Worm (Caenorhabditis elegans) whole organism, L3 larva: Measurements from ENCODE around the gene C07D10.6.

Source experiments
- ceh-9 ChIP-seq: sonication (generic microtip); optimal IDR thresholded peaks from 2 replicates; lab custom pipeline; 2018; ENCODE audit warnings: missing biosample characterization, missing genetic modification characterization
- elt-2 ChIP-seq: sonication (generic microtip); optimal IDR thresholded peaks from 2 replicates; lab custom pipeline; 2016; ENCODE audit warnings: missing genetic modification reagents, mild to moderate bottlenecking, missing genetic modification characterization, missing compliant biosample characterization
- fkh-2 ChIP-seq: fragments of 150-350 bp; optimal IDR thresholded peaks from 2 replicates; lab custom pipeline; 2014; ENCODE audit warnings: missing biosample characterization, missing genetic modification reagents, missing genetic modification characterization
- jun-1 ChIP-seq: fragments of 150-350 bp; optimal IDR thresholded peaks from 2 replicates; lab custom pipeline; 2014; ENCODE audit warnings: missing biosample characterization, missing genetic modification reagents, missing genetic modification characterization
- lin-39 ChIP-seq: fragments of 150-350 bp; optimal IDR thresholded peaks from 2 replicates; lab custom pipeline; 2018; ENCODE audit warnings: missing biosample characterization, missing genetic modification reagents, missing genetic modification characterization
- nhr-11 ChIP-seq: fragments of 150-350 bp; optimal IDR thresholded peaks from 2 replicates; lab custom pipeline; 2014; ENCODE audit warnings: missing biosample characterization, missing genetic modification characterization
- nhr-25 ChIP-seq: sonication (generic microtip); optimal IDR thresholded peaks from 2 replicates; lab custom pipeline; 2017; ENCODE audit warnings: missing biosample characterization, missing genetic modification characterization
- nhr-28 ChIP-seq: fragments of 150-350 bp; optimal IDR thresholded peaks from 2 replicates; lab custom pipeline; 2014; ENCODE audit warnings: missing biosample characterization, missing genetic modification characterization
- pqm-1 ChIP-seq: fragments of 150-350 bp; optimal IDR thresholded peaks from 2 replicates; lab custom pipeline; 2017; ENCODE audit warnings: missing biosample characterization, missing genetic modification characterization, inconsistent platforms

C07D10.6 gene

DNA sequence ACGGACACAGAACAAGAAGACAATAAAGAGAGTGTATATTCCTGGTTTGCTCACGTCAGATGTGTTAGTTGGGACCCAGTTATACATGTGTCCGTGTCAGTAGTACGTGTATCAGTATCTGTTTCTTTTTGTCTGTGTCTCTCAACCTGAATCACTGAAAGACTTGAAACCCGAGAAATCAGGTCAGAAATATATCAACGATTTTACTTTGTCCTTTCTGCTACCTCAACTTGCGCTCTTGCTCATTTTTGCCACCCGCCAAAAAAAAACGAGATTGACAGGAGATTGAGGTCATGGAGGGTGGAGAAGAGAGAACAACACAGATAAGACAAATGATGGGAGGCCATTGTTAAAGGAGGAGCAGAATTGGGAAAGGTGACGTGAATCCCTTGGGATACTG is 40.4 kb downstream of the C07D10.6 start:
- TF ChIP-seq ceh-9 (no peak), lin-39 (tag; lab: Kevin White, UChicago) (peak; percentile 27)

DNA sequence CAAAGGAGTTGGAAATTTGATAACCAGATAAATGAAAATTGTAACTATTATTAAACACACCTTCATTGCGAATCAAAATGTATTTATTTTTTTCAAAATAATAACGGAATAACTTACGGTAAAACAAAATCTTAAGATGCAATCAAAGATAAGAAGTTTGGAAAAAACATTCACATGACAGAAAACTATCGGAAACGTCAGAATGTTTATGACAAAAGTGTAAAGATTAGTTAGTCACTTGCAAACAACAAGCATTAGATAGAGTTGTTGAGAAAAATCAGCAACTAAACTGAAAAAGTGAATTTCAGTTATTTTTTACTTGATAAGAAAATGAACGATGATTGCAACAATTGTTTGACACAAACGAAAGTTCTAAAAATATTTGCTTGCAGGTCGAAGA is 41.0 kb downstream of the C07D10.6 start:
- no peak for TF ChIP-seq nhr-25 (tag; lab: Kevin White, UChicago)
- peak; percentile 73 for TF ChIP-seq elt-2

DNA sequence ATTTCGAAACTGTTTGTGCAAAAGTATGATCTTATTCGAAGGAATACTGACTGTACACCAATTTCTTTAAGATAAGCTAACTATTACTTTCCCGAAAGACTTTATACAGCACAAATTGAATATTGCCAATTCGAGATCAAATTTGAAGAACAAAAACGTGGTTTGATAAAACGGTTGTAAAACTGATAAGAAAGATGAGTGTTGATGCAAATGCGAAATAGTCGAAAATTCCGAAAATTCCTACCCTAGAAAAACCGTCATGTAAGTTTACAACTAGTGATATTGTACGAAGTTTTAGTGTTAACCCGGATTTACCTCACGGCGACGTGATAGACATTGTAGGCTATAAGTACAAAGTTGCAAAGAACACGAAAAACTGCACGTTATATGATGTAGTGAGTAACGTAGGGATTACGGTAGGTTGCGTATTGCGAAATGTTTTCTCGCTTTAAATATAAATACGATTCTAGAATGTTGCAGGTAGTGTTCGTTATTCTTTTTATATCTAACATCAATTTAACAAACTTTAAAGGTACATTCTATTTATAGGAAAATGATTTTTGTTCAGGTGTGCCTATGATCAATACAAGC is 41.8 kb downstream of the C07D10.6 start:
- TF ChIP-seq lin-39 (tag; lab: Kevin White, UChicago) (no peak), nhr-11 (tag; lab: Kevin White, UChicago) (peak; percentile 18), jun-1 (tag; lab: Kevin White, UChicago) (peak; percentile 31), elt-2 (peak; percentile 81), pqm-1 (peak; percentile 16), nhr-28 (tag; lab: Kevin White, UChicago) (no peak), fkh-2 (tag; lab: Kevin White, UChicago) (no peak)
